Fruit fly (Drosophila melanogaster) whole organism, adult: ENCODE measurements around the gene CG31659.

Experiments
- CG12768 ChIP-seq: fragments of 200-800 bp; sonication (Bioruptor generic); optimal IDR thresholded peaks from 2 replicates; lab custom pipeline; 2017; ENCODE audit warnings: missing biosample characterization, missing genetic modification characterization, mild to moderate bottlenecking, moderate library complexity, missing genetic modification reagents
- CG1620 ChIP-seq: fragments of 200-800 bp; sonication (Bioruptor generic); optimal IDR thresholded peaks from 2 replicates; lab custom pipeline; 2016; ENCODE audit warnings: missing biosample characterization, missing genetic modification characterization
- CG5204 ChIP-seq: fragments of 200-800 bp; sonication (Bioruptor generic); optimal IDR thresholded peaks from 2 replicates; lab custom pipeline; 2016; ENCODE audit warnings: missing biosample characterization, missing genetic modification characterization
- CG7045 ChIP-seq: fragments of 200-800 bp; sonication (Bioruptor generic); optimal IDR thresholded peaks from 2 replicates; lab custom pipeline; 2017; ENCODE audit warnings: missing biosample characterization, mild to moderate bottlenecking, missing genetic modification characterization
- Clk ChIP-seq: fragments of 200-800 bp; sonication (Bioruptor generic); optimal IDR thresholded peaks from 2 replicates; lab custom pipeline; 2017; ENCODE audit warnings: missing biosample characterization, missing genetic modification characterization
- Hr96 ChIP-seq: fragments of 200-800 bp; sonication (Bioruptor generic); optimal IDR thresholded peaks from 2 replicates; lab custom pipeline; 2016; ENCODE audit warnings: missing biosample characterization, missing genetic modification characterization
- bab1 ChIP-seq: fragments of 200-800 bp; sonication (Bioruptor generic); optimal IDR thresholded peaks from 3 replicates; lab custom pipeline; 2019; ENCODE audit warnings: missing biosample characterization, mild to moderate bottlenecking, missing genetic modification characterization, moderate library complexity
- cic ChIP-seq: fragments of 200-800 bp; sonication (Bioruptor generic); optimal IDR thresholded peaks from 2 replicates; lab custom pipeline; 2017; ENCODE audit warnings: missing biosample characterization, mild to moderate bottlenecking, missing genetic modification characterization, moderate library complexity
- kay ChIP-seq: fragments of 200-800 bp; sonication (Bioruptor generic); peaks from one replicate; lab custom pipeline; 2016; ENCODE audit warnings: missing biosample characterization, missing genetic modification characterization, borderline replicate concordance
- pad ChIP-seq: fragments of 200-800 bp; sonication (Bioruptor generic); optimal IDR thresholded peaks from 3 replicates; lab custom pipeline; 2017; ENCODE audit warnings: missing biosample characterization, missing genetic modification characterization, mild to moderate bottlenecking, moderate library complexity, missing genetic modification reagents
- tj ChIP-seq: fragments of 200-800 bp; sonication (Bioruptor generic); optimal IDR thresholded peaks from 3 replicates; lab custom pipeline; 2017; ENCODE audit warnings: missing biosample characterization, mild to moderate bottlenecking, missing genetic modification characterization, moderate library complexity

dm6 chr2L:1361771-1362632 is 2.4 kb upstream of the CG31659 start, which contains the start of gene NLaz:
- TF ChIP-seq tj (GFP tag; lab: Kevin White, UChicago) (no peak), bab1 (no peak), Hr96 (GFP tag; lab: Kevin White, UChicago) (peak; percentile 58), CG1620 (GFP tag; lab: Kevin White, UChicago) (no peak), cic (GFP tag; lab: Kevin White, UChicago) (no peak), CG12768 (no peak), Clk (GFP tag; lab: Kevin White, UChicago) (no peak), kay (no peak), CG7045 (GFP tag; lab: Kevin White, UChicago) (peak; percentile 16), pad (no peak), CG5204 (GFP tag; lab: Kevin White, UChicago) (peak; percentile 24)
